Fruit fly (Drosophila melanogaster) whole organism, embryonic: ENCODE data around the gene CG17906.
A peak's percentile ranks its signal among the peaks of the same experiment; 100 is the strongest.

ENCODE experiments used
- CG10209 ChIP-seq: fragments of 200-800 bp; sonication (Bioruptor generic); optimal IDR thresholded peaks from 3 replicates; lab custom pipeline; 2017; ENCODE audit warnings: missing biosample characterization, mild to moderate bottlenecking, missing genetic modification characterization, missing genetic modification reagents
- CG10274 ChIP-seq: fragments of 200-800 bp; sonication (Bioruptor generic); optimal IDR thresholded peaks from 3 replicates; lab custom pipeline; 2017; ENCODE audit warnings: missing biosample characterization, mild to moderate bottlenecking, missing genetic modification characterization
- CG11398 ChIP-seq: fragments of 200-800 bp; sonication (Bioruptor generic); optimal IDR thresholded peaks from 2 replicates; lab custom pipeline; 2016; ENCODE audit warnings: missing biosample characterization, missing genetic modification characterization
- CG12236 ChIP-seq: fragments of 200-800 bp; sonication (Bioruptor generic); optimal IDR thresholded peaks from 2 replicates; lab custom pipeline; 2016; ENCODE audit warnings: missing biosample characterization, missing genetic modification characterization
- CG14014 ChIP-seq: fragments of 200-800 bp; sonication (Bioruptor generic); IDR thresholded peaks from 2 replicates; pipeline ENCODE4 v1.3.6; 2022; ENCODE audit warnings: missing biosample characterization, missing genetic modification characterization
- CG14441 ChIP-seq: fragments of 200-800 bp; sonication (Bioruptor generic); IDR thresholded peaks from 2 replicates; pipeline ENCODE4 v1.3.6; 2022; ENCODE audit warnings: missing biosample characterization, missing genetic modification characterization
- CG16813 ChIP-seq: fragments of 200-800 bp; sonication (Bioruptor generic); IDR thresholded peaks from 3 replicates; pipeline ENCODE4 v1.3.6; 2022; ENCODE audit warnings: missing biosample characterization, missing genetic modification characterization; ENCODE audit not compliant: partially characterized antibody
- CG16863 ChIP-seq: fragments of 200-800 bp; sonication (Bioruptor generic); optimal IDR thresholded peaks from 3 replicates; lab custom pipeline; 2016; ENCODE audit warnings: missing biosample characterization, missing genetic modification characterization
- CG17361 ChIP-seq: fragments of 200-800 bp; sonication (Bioruptor generic); IDR thresholded peaks from 3 replicates; pipeline ENCODE4 v1.3.6; 2022; ENCODE audit warnings: missing biosample characterization, missing genetic modification characterization
- CG18262 ChIP-seq: fragments of 200-800 bp; optimal IDR thresholded peaks from 3 replicates; lab custom pipeline; 2019; ENCODE audit warnings: missing biosample characterization, mild to moderate bottlenecking, missing genetic modification characterization, moderate library complexity
- CG18599 ChIP-seq: fragments of 200-800 bp; sonication (Bioruptor generic); optimal IDR thresholded peaks from 3 replicates; lab custom pipeline; 2017; ENCODE audit warnings: missing biosample characterization, missing genetic modification characterization, mild to moderate bottlenecking, moderate library complexity, missing genetic modification reagents
- CG18619 ChIP-seq: fragments of 200-800 bp; sonication (Bioruptor generic); optimal IDR thresholded peaks from 3 replicates; lab custom pipeline; 2017; ENCODE audit warnings: missing biosample characterization, mild to moderate bottlenecking, missing genetic modification characterization
- CG2120 ChIP-seq: fragments of 200-800 bp; sonication (Bioruptor generic); optimal IDR thresholded peaks from 3 replicates; lab custom pipeline; 2016; ENCODE audit warnings: missing biosample characterization, missing genetic modification characterization
- CG30403 ChIP-seq: fragments of 200-800 bp; sonication (Bioruptor generic); optimal IDR thresholded peaks from 3 replicates; lab custom pipeline; 2016; ENCODE audit warnings: missing biosample characterization, missing genetic modification characterization
- CG32532 ChIP-seq: fragments of 200-800 bp; sonication (Bioruptor generic); IDR thresholded peaks from 2 replicates; pipeline ENCODE4 v1.3.6; 2022; ENCODE audit warnings: missing biosample characterization, missing genetic modification characterization
- CG4360 ChIP-seq: fragments of 200-800 bp; sonication (Bioruptor generic); IDR thresholded peaks from 2 replicates; pipeline ENCODE4 v1.3.6; 2022; ENCODE audit warnings: missing biosample characterization, missing genetic modification characterization
- CG7357 ChIP-seq: fragments of 200-800 bp; sonication (Bioruptor generic); IDR thresholded peaks from 3 replicates; pipeline ENCODE4 v1.3.6; 2022; ENCODE audit warnings: missing biosample characterization, missing genetic modification characterization
- CG7839 ChIP-seq: fragments of 200-800 bp; sonication (Bioruptor generic); optimal IDR thresholded peaks from 3 replicates; lab custom pipeline; 2018; ENCODE audit warnings: missing biosample characterization, mild to moderate bottlenecking, missing genetic modification characterization, moderate library complexity
- Chrac-16 ChIP-seq: fragments of 200-800 bp; sonication (Bioruptor generic); optimal IDR thresholded peaks from 3 replicates; lab custom pipeline; 2016; ENCODE audit warnings: missing biosample characterization, missing genetic modification characterization
- Drgx ChIP-seq: fragments of 200-800 bp; sonication (Bioruptor generic); IDR thresholded peaks from 2 replicates; pipeline ENCODE4 v1.3.6; 2022; ENCODE audit warnings: missing biosample characterization, missing genetic modification characterization
- HLH3B ChIP-seq: fragments of 200-800 bp; sonication (Bioruptor generic); IDR thresholded peaks from 2 replicates; pipeline ENCODE4 v1.3.6; 2022; ENCODE audit warnings: missing biosample characterization, missing genetic modification characterization
- Hmr ChIP-seq: fragments of 200-800 bp; sonication (Bioruptor generic); optimal IDR thresholded peaks from 3 replicates; lab custom pipeline; 2017; ENCODE audit warnings: mild to moderate bottlenecking, missing biosample characterization, missing genetic modification reagents, missing genetic modification characterization
- NC2β ChIP-seq: fragments of 200-800 bp; sonication (Bioruptor generic); optimal IDR thresholded peaks from 2 replicates; lab custom pipeline; 2016; ENCODE audit warnings: missing biosample characterization, missing genetic modification characterization
- Nf-YA ChIP-seq: fragments of 200-800 bp; sonication (Bioruptor generic); IDR thresholded peaks from 2 replicates; pipeline ENCODE4 v1.3.6; 2022; ENCODE audit warnings: missing biosample characterization, missing genetic modification characterization
- Ssrp ChIP-seq: fragments of 200-800 bp; sonication (Bioruptor generic); optimal IDR thresholded peaks from 2 replicates; lab custom pipeline; 2018; ENCODE audit warnings: missing biosample characterization, mild to moderate bottlenecking, missing genetic modification characterization, moderate library complexity
- Stat92E ChIP-seq, 3 experiments: fragments of >200 bp in 2 of 3; fragments of 200-800 bp in 1 of 3; sonication (Bioruptor generic) in 1 of 3; optimal IDR thresholded peaks; 2 replicates each; lab custom pipeline; 2017 to 2019; ENCODE audit warnings: missing biosample characterization in 3 of 3, missing genetic modification characterization in 3 of 3, mild to moderate bottlenecking in 1 of 3, moderate library complexity in 1 of 3
- Trl ChIP-seq, 3 experiments: fragments of >200 bp in 2 of 3; fragments of 200-800 bp in 1 of 3; sonication (Bioruptor generic) in 1 of 3; optimal IDR thresholded peaks; 2 replicates in 1 of 3; 3 replicates in 2 of 3; lab custom pipeline; 2016 to 2017; ENCODE audit warnings: missing biosample characterization in 1 of 3, missing genetic modification characterization in 1 of 3
- Xrp1 ChIP-seq: fragments of 200-800 bp; sonication (Bioruptor generic); IDR thresholded peaks from 2 replicates; pipeline ENCODE4 v1.3.6; 2022; ENCODE audit warnings: missing biosample characterization, missing genetic modification characterization
- bab2 ChIP-seq: fragments of 200-800 bp; sonication (Bioruptor generic); optimal IDR thresholded peaks from 2 replicates; lab custom pipeline; 2016; ENCODE audit warnings: missing biosample characterization, missing genetic modification characterization
- bsh ChIP-seq, 2 experiments: fragments of 200-800 bp; sonication (Bioruptor generic); optimal IDR thresholded peaks; 2 replicates each; lab custom pipeline; 2017 to 2018; ENCODE audit warnings: mild to moderate bottlenecking in 2 of 2, missing biosample characterization in 2 of 2, missing genetic modification characterization in 2 of 2, moderate library complexity in 1 of 2
- cas ChIP-seq: fragments of 200-800 bp; sonication (Bioruptor generic); IDR thresholded peaks from 2 replicates; pipeline ENCODE4 v1.3.6; 2022; ENCODE audit warnings: missing biosample characterization, missing genetic modification characterization
- dan ChIP-seq: fragments of 200-800 bp; sonication (Bioruptor generic); IDR thresholded peaks from 2 replicates; pipeline ENCODE4 v1.3.6; 2022; ENCODE audit warnings: missing biosample characterization, missing genetic modification characterization
- exex ChIP-seq: fragments of 200-800 bp; sonication (Bioruptor generic); optimal IDR thresholded peaks from 4 replicates; lab custom pipeline; 2018; ENCODE audit warnings: missing biosample characterization, mild to moderate bottlenecking, missing genetic modification characterization, moderate library complexity
- fd102C ChIP-seq: fragments of 200-800 bp; sonication (Bioruptor generic); optimal IDR thresholded peaks from 2 replicates; lab custom pipeline; 2018; ENCODE audit warnings: missing biosample characterization, mild to moderate bottlenecking, missing genetic modification characterization, moderate library complexity
- gfzf ChIP-seq: fragments of 200-800 bp; sonication (Bioruptor generic); optimal IDR thresholded peaks from 2 replicates; lab custom pipeline; 2016; ENCODE audit warnings: missing biosample characterization, mild to moderate bottlenecking, missing genetic modification characterization, moderate library complexity
- kah ChIP-seq: fragments of 200-800 bp; sonication (Bioruptor generic); optimal IDR thresholded peaks from 2 replicates; lab custom pipeline; 2018; ENCODE audit warnings: missing biosample characterization, mild to moderate bottlenecking, missing genetic modification characterization
- lab ChIP-seq: fragments of 200-800 bp; sonication (Bioruptor generic); optimal IDR thresholded peaks from 3 replicates; lab custom pipeline; 2017; ENCODE audit warnings: missing biosample characterization, missing genetic modification characterization, mild to moderate bottlenecking, moderate library complexity, missing genetic modification reagents
- lilli ChIP-seq: fragments of 200-800 bp; sonication (Bioruptor generic); optimal IDR thresholded peaks from 3 replicates; lab custom pipeline; 2016; ENCODE audit warnings: missing biosample characterization, missing genetic modification characterization
- lmd ChIP-seq: fragments of 200-800 bp; sonication (Bioruptor generic); IDR thresholded peaks from 2 replicates; pipeline ENCODE4 v1.3.6; 2022; ENCODE audit warnings: missing biosample characterization, missing genetic modification characterization
- lola ChIP-seq, 3 experiments: fragments of >200 bp in 2 of 3; fragments of 200-800 bp in 1 of 3; sonication (Bioruptor generic) in 1 of 3; optimal IDR thresholded peaks; 2 replicates each; lab custom pipeline; 2017 to 2019; ENCODE audit warnings: missing biosample characterization in 3 of 3, missing genetic modification characterization in 3 of 3, mild to moderate bottlenecking in 1 of 3, moderate library complexity in 1 of 3
- lov ChIP-seq, 2 experiments: fragments of 200-800 bp in 1 of 2; fragments of >200 bp in 1 of 2; sonication (Bioruptor generic) in 1 of 2; IDR thresholded peaks in 1 of 2; optimal IDR thresholded peaks in 1 of 2; 2 replicates in 1 of 2; 3 replicates in 1 of 2; pipeline versions ENCODE4 v1.3.6 to Lab custom; 2017 to 2022; ENCODE audit warnings: missing biosample characterization in 1 of 2, missing genetic modification characterization in 1 of 2
- nmo ChIP-seq: fragments of 200-800 bp; sonication (Bioruptor generic); optimal IDR thresholded peaks from 2 replicates; lab custom pipeline; 2018; ENCODE audit warnings: missing biosample characterization, mild to moderate bottlenecking, missing genetic modification characterization, moderate library complexity
- pum ChIP-seq: fragments of 200-800 bp; sonication (Bioruptor generic); optimal IDR thresholded peaks from 2 replicates; lab custom pipeline; 2016; ENCODE audit warnings: missing biosample characterization, missing genetic modification characterization
- sens-2 ChIP-seq: fragments of 200-800 bp; sonication (Bioruptor generic); IDR thresholded peaks from 2 replicates; pipeline ENCODE4 v1.3.6; 2022; ENCODE audit warnings: missing biosample characterization, missing genetic modification characterization
- tin ChIP-seq: fragments of 200-800 bp; sonication (Bioruptor generic); optimal IDR thresholded peaks from 3 replicates; lab custom pipeline; 2016; ENCODE audit warnings: missing biosample characterization, missing genetic modification characterization
- tup ChIP-seq: fragments of 200-800 bp; sonication (Bioruptor generic); optimal IDR thresholded peaks from 2 replicates; lab custom pipeline; 2016; ENCODE audit warnings: missing biosample characterization, mild to moderate bottlenecking, missing genetic modification characterization, moderate library complexity
- unc-4 ChIP-seq: fragments of 200-800 bp; sonication (Bioruptor generic); IDR thresholded peaks from 2 replicates; pipeline ENCODE4 v1.3.6; 2022; ENCODE audit warnings: missing biosample characterization, missing genetic modification characterization; ENCODE audit not compliant: partially characterized antibody
- z ChIP-seq: fragments of 200-800 bp; sonication (Bioruptor generic); IDR thresholded peaks from 3 replicates; pipeline ENCODE4 v1.3.6; 2022; ENCODE audit warnings: missing biosample characterization, missing genetic modification characterization

Gene CG17906

DNA sequence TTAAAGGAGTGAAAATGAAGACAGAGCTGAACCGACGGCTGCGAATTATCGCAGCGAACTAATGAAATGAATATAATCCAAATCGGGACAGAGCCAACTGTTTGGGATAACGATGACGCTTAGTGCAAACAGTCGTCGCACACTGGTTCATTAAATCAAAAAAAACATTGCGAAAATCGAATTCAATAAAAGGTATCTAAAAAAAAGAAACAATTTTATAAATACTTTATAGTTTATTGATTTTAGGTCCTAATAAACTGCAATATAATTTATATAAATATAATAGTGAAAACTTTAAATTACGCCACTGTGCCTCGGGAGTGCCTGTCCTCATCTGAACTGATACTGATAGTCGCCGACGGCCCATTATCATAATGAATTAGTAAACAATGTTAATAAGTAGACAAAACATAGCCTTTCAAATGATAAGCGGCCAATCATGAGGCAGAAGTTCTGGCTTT, 35.2 kb upstream of the CG17906 start, which contains the start of gene CG31886 (continued):
- no peak for TF ChIP-seq CG18262 (tag; lab: Kevin White, UChicago)
- no peak for TF ChIP-seq CG7839 (tag; lab: Kevin White, UChicago)
- no peak for TF ChIP-seq cas (GFP tag; lab: Robert Waterston, UW)
- TF ChIP-seq tup (GFP tag; lab: Kevin White, UChicago) = no peak
- no peak for TF ChIP-seq CG4360 (GFP tag; lab: Robert Waterston, UW)
- no peak for TF ChIP-seq CG11398 (GFP tag; lab: Kevin White, UChicago)
- peak; percentile 13 for TF ChIP-seq Hmr (GFP tag; lab: Kevin White, UChicago)
- TF ChIP-seq gfzf = no peak
- TF ChIP-seq Stat92E (GFP tag; optimal IDR thresholded peaks at IDR 0.05; lab: Kevin White, UChicago) = no peak
- no peak for TF ChIP-seq fd102C
- TF ChIP-seq CG2120 = peak; percentile 38
- no peak for TF ChIP-seq NC2β (GFP tag; lab: Kevin White, UChicago)
- TF ChIP-seq lmd (GFP tag; lab: Robert Waterston, UW) = peak; percentile 31; the same call in 1 of the 2 replicates
- TF ChIP-seq CG7357 = no peak
- no peak for TF ChIP-seq CG17361
- no peak for TF ChIP-seq sens-2 (GFP tag; lab: Robert Waterston, UW)
- TF ChIP-seq lab (GFP tag; lab: Kevin White, UChicago) = peak; percentile 55
- TF ChIP-seq CG32532 (GFP tag; lab: Robert Waterston, UW) = peak; percentile 43; the same call in 1 of the 2 replicates
- peak; percentile 84 for TF ChIP-seq Drgx
- TF ChIP-seq unc-4 = no peak
- TF ChIP-seq lilli (GFP tag; lab: Kevin White, UChicago) = peak; percentile 21
- peak; percentile 44 for TF ChIP-seq CG14014 (GFP tag; lab: Robert Waterston, UW)
- TF ChIP-seq exex (tag; lab: Kevin White, UChicago) = peak; percentile 34
- no peak for TF ChIP-seq CG12236
- TF ChIP-seq CG10274 (GFP tag; lab: Kevin White, UChicago) = no peak
- TF ChIP-seq lov (optimal IDR thresholded peaks at IDR 0.05; lab: Kevin White, UChicago) = no peak
- no peak for TF ChIP-seq lov (GFP tag; IDR thresholded peaks at IDR 0.05; lab: Robert Waterston, UW)
- TF ChIP-seq CG14441 (GFP tag; lab: Robert Waterston, UW) = peak; percentile 32; the same call in 1 of the 2 replicates
- TF ChIP-seq bsh (GFP tag; optimal IDR thresholded peaks at IDR 0.05; lab: Kevin White, UChicago) = no peak
- TF ChIP-seq dan (GFP tag; lab: Robert Waterston, UW) = no peak
- no peak for TF ChIP-seq kah (GFP tag; lab: Kevin White, UChicago)
- TF ChIP-seq Nf-YA (GFP tag; lab: Robert Waterston, UW) = no peak
- no peak for TF ChIP-seq HLH3B (GFP tag; lab: Robert Waterston, UW)
- peak; percentile 62 for TF ChIP-seq CG18599 (GFP tag; lab: Kevin White, UChicago)
- peak; percentile 40 for TF ChIP-seq CG30403
- TF ChIP-seq CG18619 (GFP tag; lab: Kevin White, UChicago) = no peak
- TF ChIP-seq pum (GFP tag; lab: Kevin White, UChicago) = no peak
- TF ChIP-seq nmo (GFP tag; lab: Kevin White, UChicago) = peak; percentile 15
- peak; percentile 22 for TF ChIP-seq Ssrp (tag; lab: Kevin White, UChicago)
- peak; percentile 55; the same call in 1 of the 2 replicates for TF ChIP-seq Xrp1 (GFP tag; lab: Robert Waterston, UW)
- TF ChIP-seq CG16863 (GFP tag; lab: Kevin White, UChicago) = no peak
- TF ChIP-seq Trl (optimal IDR thresholded peaks at IDR 0.05; lab: Kevin White, UChicago) = no peak
- TF ChIP-seq Trl (GFP tag; optimal IDR thresholded peaks at IDR 0.05; lab: Kevin White, UChicago) = no peak
- TF ChIP-seq bab2 = no peak
- peak; percentile 3 for TF ChIP-seq CG10209 (GFP tag; lab: Kevin White, UChicago)
- peak in 1 of 3 experiments; percentile 17 for TF ChIP-seq lola (GFP tag; optimal IDR thresholded peaks at IDR 0.05; lab: Kevin White, UChicago)
- TF ChIP-seq z = no peak
- peak; percentile 2 for TF ChIP-seq Chrac-16 (GFP tag; lab: Kevin White, UChicago)
- no peak for TF ChIP-seq CG16813 (GFP tag; lab: Robert Waterston, UW)
- peak; percentile 4 for TF ChIP-seq tin
